Worm (Caenorhabditis elegans) whole organism, young adult: ENCODE results near the gene dtmk-1.

Experiments
- B0019.2 ChIP-seq: fragments of 200-800 bp; sonication (Bioruptor generic); conservative IDR thresholded peaks from 2 replicates; pipeline ENCODE4 v1.3.6; 2022; ENCODE audit warnings: missing genetic modification reagents, missing genetic modification characterization, missing compliant biosample characterization
- B0035.1 ChIP-seq: sonication (generic microtip); optimal IDR thresholded peaks from 2 replicates; lab custom pipeline; 2016; ENCODE audit warnings: missing genetic modification characterization, mild to moderate bottlenecking, missing compliant biosample characterization, missing genotype, missing genetic modification reagents
- B0336.3 ChIP-seq: fragments of 200-800 bp; sonication (Bioruptor generic); IDR thresholded peaks from 2 replicates; pipeline ENCODE4 v1.3.6; 2022; ENCODE audit warnings: missing genetic modification characterization, missing compliant biosample characterization
- D2030.7 ChIP-seq: fragments of 200-800 bp; sonication (Bioruptor generic); IDR thresholded peaks from 2 replicates; pipeline ENCODE4 v1.3.6; 2022; ENCODE audit warnings: missing genetic modification reagents, missing genetic modification characterization, missing compliant biosample characterization
- F10E7.11 ChIP-seq: sonication (generic microtip); optimal IDR thresholded peaks from 2 replicates; lab custom pipeline; 2017; ENCODE audit warnings: mild to moderate bottlenecking, missing genetic modification characterization, moderate library complexity, missing compliant biosample characterization
- F39B2.1 ChIP-seq: fragments of 200-800 bp; sonication (Bioruptor generic); IDR thresholded peaks from 2 replicates; pipeline ENCODE4 v1.3.6; 2022; ENCODE audit warnings: missing genetic modification reagents, missing genetic modification characterization, missing compliant biosample characterization
- F49E8.2 ChIP-seq: sonication (generic microtip); optimal IDR thresholded peaks from 3 replicates; lab custom pipeline; 2017; ENCODE audit warnings: missing genetic modification characterization, mild to moderate bottlenecking, missing compliant biosample characterization, antibody characterized with exemption, moderate library complexity; ENCODE audit not compliant: insufficient read depth
- F57C9.4 ChIP-seq: sonication (generic microtip); optimal IDR thresholded peaks from 2 replicates; lab custom pipeline; 2017; ENCODE audit warnings: mild to moderate bottlenecking, missing genetic modification characterization, missing compliant biosample characterization
- K11D2.4 ChIP-seq: fragments of 200-800 bp; sonication (Bioruptor generic); IDR thresholded peaks from 2 replicates; pipeline ENCODE4 v1.3.6; 2022; ENCODE audit warnings: missing genetic modification reagents, missing genetic modification characterization, missing compliant biosample characterization
- K12H6.12 ChIP-seq: fragments of 200-800 bp; sonication (Bioruptor generic); optimal IDR thresholded peaks from 2 replicates; lab custom pipeline; 2018; ENCODE audit warnings: mild to moderate bottlenecking, missing genetic modification characterization, missing compliant biosample characterization
- Y67H2A.10 ChIP-seq: fragments of 200-800 bp; sonication (Bioruptor generic); conservative IDR thresholded peaks from 2 replicates; pipeline ENCODE4 v1.3.6; 2022; ENCODE audit warnings: missing genetic modification reagents, missing genetic modification characterization, missing compliant biosample characterization
- ZK185.1 ChIP-seq: sonication (generic microtip); optimal IDR thresholded peaks from 2 replicates; lab custom pipeline; 2016; ENCODE audit warnings: mild to moderate bottlenecking, missing genetic modification characterization, missing compliant biosample characterization; ENCODE audit not compliant: poor library complexity, severe bottlenecking
- akir-1 ChIP-seq: fragments of 200-800 bp; sonication (Bioruptor generic); optimal IDR thresholded peaks from 2 replicates; lab custom pipeline; 2018; ENCODE audit warnings: mild to moderate bottlenecking, missing genetic modification characterization, moderate library complexity, missing compliant biosample characterization
- ama-1 ChIP-seq, 3 experiments: fragments of 150-350 bp in 1 of 3; sonication (generic microtip) in 2 of 3; optimal IDR thresholded peaks; 2 replicates each; lab custom pipeline; 2014 to 2018; ENCODE audit warnings: missing biosample characterization in 2 of 3, missing genetic modification characterization in 2 of 3, missing genetic modification reagents in 2 of 3
- attf-5 ChIP-seq: fragments of 200-800 bp; sonication (Bioruptor generic); optimal IDR thresholded peaks from 2 replicates; lab custom pipeline; 2018; ENCODE audit warnings: mild to moderate bottlenecking, missing genetic modification characterization, missing compliant biosample characterization
- attf-6 ChIP-seq: fragments of 200-800 bp; sonication (Bioruptor generic); IDR thresholded peaks from 2 replicates; pipeline ENCODE4 v1.3.6; 2022; ENCODE audit warnings: missing genetic modification reagents, missing genetic modification characterization, missing compliant biosample characterization
- bed-2 ChIP-seq: fragments of 200-800 bp; sonication (Bioruptor generic); IDR thresholded peaks from 2 replicates; pipeline ENCODE4 v1.3.6; 2022; ENCODE audit warnings: missing genetic modification reagents, missing genetic modification characterization, missing compliant biosample characterization
- ceh-27 ChIP-seq: fragments of 200-800 bp; sonication (Bioruptor generic); optimal IDR thresholded peaks from 2 replicates; lab custom pipeline; 2018; ENCODE audit warnings: mild to moderate bottlenecking, missing genetic modification characterization, moderate library complexity, missing compliant biosample characterization
- efl-1 ChIP-seq: fragments of 150-350 bp; optimal IDR thresholded peaks from 2 replicates; lab custom pipeline; 2014; ENCODE audit warnings: missing biosample characterization, missing genetic modification reagents, missing genetic modification characterization
- egl-44 ChIP-seq: fragments of 200-800 bp; sonication (Bioruptor generic); IDR thresholded peaks from 2 replicates; pipeline ENCODE4 v1.3.6; 2022; ENCODE audit warnings: missing genetic modification reagents, missing genetic modification characterization, missing compliant biosample characterization
- ets-4 ChIP-seq: fragments of 200-800 bp; sonication (Bioruptor generic); optimal IDR thresholded peaks from 2 replicates; lab custom pipeline; 2018; ENCODE audit warnings: mild to moderate bottlenecking, missing genetic modification characterization, missing compliant biosample characterization
- fkh-3 ChIP-seq: sonication (generic microtip); optimal IDR thresholded peaks from 2 replicates; lab custom pipeline; 2016; ENCODE audit warnings: mild to moderate bottlenecking, missing genetic modification characterization, missing compliant biosample characterization
- gei-17 ChIP-seq: fragments of 200-800 bp; sonication (Bioruptor generic); optimal IDR thresholded peaks from 2 replicates; lab custom pipeline; 2018; ENCODE audit warnings: mild to moderate bottlenecking, missing genetic modification characterization, missing compliant biosample characterization
- him-1 ChIP-seq: sonication (generic microtip); optimal IDR thresholded peaks from 2 replicates; lab custom pipeline; 2016; ENCODE audit warnings: missing genotype, missing genetic modification reagents, missing genetic modification characterization, missing compliant biosample characterization
- hmg-1.2 ChIP-seq: fragments of 200-800 bp; sonication (Bioruptor generic); IDR thresholded peaks from 2 replicates; pipeline ENCODE4 v1.3.6; 2022; ENCODE audit warnings: missing genetic modification reagents, missing genetic modification characterization, missing compliant biosample characterization
- hrde-1 ChIP-seq: sonication (generic microtip); optimal IDR thresholded peaks from 2 replicates; lab custom pipeline; 2016; ENCODE audit warnings: missing genetic modification characterization, mild to moderate bottlenecking, missing compliant biosample characterization, moderate library complexity, missing genotype, missing genetic modification reagents, borderline replicate concordance
- hsf-1 ChIP-seq: fragments of 200-800 bp; sonication (Bioruptor generic); IDR thresholded peaks from 2 replicates; pipeline ENCODE4 v1.3.6; 2022; ENCODE audit warnings: missing genetic modification reagents, missing genetic modification characterization, missing compliant biosample characterization
- let-526 ChIP-seq: fragments of 200-800 bp; sonication (Bioruptor generic); IDR thresholded peaks from 2 replicates; pipeline ENCODE4 v1.3.6; 2022; ENCODE audit warnings: missing genetic modification reagents, missing genetic modification characterization, missing compliant biosample characterization
- lin-54 ChIP-seq: fragments of 200-800 bp; sonication (Bioruptor generic); optimal IDR thresholded peaks from 2 replicates; lab custom pipeline; 2018; ENCODE audit warnings: mild to moderate bottlenecking, missing genetic modification characterization, missing compliant biosample characterization
- lir-1 ChIP-seq: fragments of 200-800 bp; sonication (Bioruptor generic); conservative IDR thresholded peaks from 2 replicates; pipeline ENCODE4 v1.3.6; 2022; ENCODE audit warnings: missing genetic modification reagents, missing genetic modification characterization, missing compliant biosample characterization
- lsl-1 ChIP-seq: fragments of 200-800 bp; sonication (Bioruptor generic); optimal IDR thresholded peaks from 2 replicates; lab custom pipeline; 2018; ENCODE audit warnings: mild to moderate bottlenecking, missing genetic modification characterization, moderate library complexity, missing compliant biosample characterization
- nfya-1 ChIP-seq: sonication (generic microtip); optimal IDR thresholded peaks from 2 replicates; lab custom pipeline; 2017; ENCODE audit warnings: antibody characterized with exemption, missing compliant biosample characterization, missing genetic modification characterization, borderline replicate concordance; ENCODE audit not compliant: insufficient read depth
- nfya-2 ChIP-seq: fragments of 200-800 bp; sonication (Bioruptor generic); IDR thresholded peaks from 2 replicates; pipeline ENCODE4 v1.3.6; 2022; ENCODE audit warnings: missing genetic modification reagents, missing genetic modification characterization, missing compliant biosample characterization
- pha-4 ChIP-seq: fragments of 150-350 bp; sonication (generic microtip); optimal IDR thresholded peaks from 2 replicates; lab custom pipeline; 2014; ENCODE audit warnings: missing biosample characterization, missing genetic modification reagents, missing genetic modification characterization
- rpc-1 ChIP-seq, 2 experiments: fragments of 150-350 bp in 1 of 2; sonication (generic microtip) in 1 of 2; optimal IDR thresholded peaks; 2 replicates each; lab custom pipeline; 2014 to 2018; ENCODE audit warnings: missing biosample characterization in 1 of 2, missing genetic modification characterization in 1 of 2, missing genetic modification reagents in 1 of 2, missing genotype in 1 of 2
- tbp1 ChIP-seq: fragments of 200-800 bp; sonication (Bioruptor generic); optimal IDR thresholded peaks from 2 replicates; lab custom pipeline; 2018; ENCODE audit warnings: mild to moderate bottlenecking, missing genetic modification characterization, missing compliant biosample characterization
- tlf-1 ChIP-seq: fragments of 200-800 bp; sonication (Bioruptor generic); optimal IDR thresholded peaks from 2 replicates; lab custom pipeline; 2018; ENCODE audit warnings: mild to moderate bottlenecking, missing genetic modification characterization, missing compliant biosample characterization
- unc-62 ChIP-seq: fragments of 150-350 bp; optimal IDR thresholded peaks from 2 replicates; lab custom pipeline; 2014; ENCODE audit warnings: missing biosample characterization, missing genetic modification reagents, missing genetic modification characterization
- ztf-22 ChIP-seq: fragments of 200-800 bp; sonication (Bioruptor generic); optimal IDR thresholded peaks from 2 replicates; lab custom pipeline; 2018; ENCODE audit warnings: mild to moderate bottlenecking, missing genetic modification characterization, moderate library complexity, missing compliant biosample characterization

dtmk-1 gene

DNA sequence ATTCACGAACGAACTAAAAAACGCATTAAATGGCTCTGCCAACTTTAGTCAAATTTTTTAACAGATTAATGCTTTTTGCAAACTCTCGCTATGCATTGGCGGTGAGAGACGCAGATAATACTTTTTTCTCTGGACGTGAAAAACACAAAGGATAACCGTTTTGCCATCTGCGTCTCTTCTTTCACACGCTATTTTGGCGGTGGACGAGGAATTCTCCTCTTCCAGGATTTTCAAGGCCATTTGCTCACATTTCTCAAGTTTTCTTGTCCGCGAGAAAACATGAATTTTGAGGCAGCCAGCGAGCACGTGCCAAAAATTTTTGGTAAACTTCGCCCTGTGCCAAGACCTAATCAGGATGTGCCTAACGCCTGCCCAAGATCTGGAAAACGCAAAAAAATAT lies 35.9 kb downstream of the dtmk-1 start (continued):
- TF ChIP-seq attf-5 (GFP tag; lab: Kevin White, UChicago) (peak; percentile 57), K11D2.4 (GFP tag; lab: Robert Waterston, UW) (0 out of 2 replicates have a peak, but pooled peaks have one; percentile 31), egl-44 (GFP tag; lab: Robert Waterston, UW) (no peak), lsl-1 (GFP tag; lab: Kevin White, UChicago) (no peak), gei-17 (GFP tag; lab: Kevin White, UChicago) (no peak), F57C9.4 (tag; lab: Kevin White, UChicago) (no peak), K12H6.12 (tag; lab: Kevin White, UChicago) (peak; percentile 12), B0019.2 (GFP tag; lab: Robert Waterston, UW) (no peak), nfya-2 (GFP tag; lab: Robert Waterston, UW) (no peak), hrde-1 (tag; lab: Kevin White, UChicago) (peak; percentile 7), let-526 (GFP tag; lab: Robert Waterston, UW) (no peak), B0336.3 (GFP tag; lab: Robert Waterston, UW) (no peak), unc-62 (GFP tag; lab: Kevin White, UChicago) (no peak), F10E7.11 (tag; lab: Kevin White, UChicago) (no peak), ceh-27 (GFP tag; lab: Kevin White, UChicago) (peak; percentile 60), F39B2.1 (no peak), ZK185.1 (no peak), him-1 (tag; lab: Kevin White, UChicago) (peak; percentile 45), rpc-1 (optimal IDR thresholded peaks at IDR 0.05; lab: Kevin White, UChicago) (no peak), rpc-1 (tag; optimal IDR thresholded peaks at IDR 0.05; lab: Kevin White, UChicago) (no peak), tlf-1 (GFP tag; lab: Kevin White, UChicago) (no peak), B0035.1 (no peak), nfya-1 (tag; lab: Kevin White, UChicago) (no peak)

DNA sequence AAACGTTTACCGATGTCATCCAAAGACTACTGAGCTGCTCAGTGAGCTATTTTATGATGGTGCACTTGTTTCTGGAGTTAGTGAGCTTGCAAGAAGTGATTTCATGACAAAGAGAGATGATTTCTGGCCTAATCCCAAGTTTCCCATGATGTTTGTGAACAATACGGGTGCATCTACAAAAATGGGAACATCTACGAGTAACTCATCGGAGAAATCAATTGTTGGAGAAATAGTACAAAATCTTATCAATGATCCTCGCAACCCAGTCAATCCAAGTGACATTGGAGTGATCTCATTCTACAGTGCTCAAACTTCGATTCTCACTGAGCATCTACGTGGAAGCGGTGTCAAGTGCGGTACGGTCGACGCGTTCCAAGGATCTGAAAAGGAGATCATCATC lies 38.4 kb downstream of the dtmk-1 start:
- no peak for TF ChIP-seq ama-1 (optimal IDR thresholded peaks at IDR 0.05; lab: Kevin White, UChicago)
- no peak for TF ChIP-seq ama-1 (GFP tag; optimal IDR thresholded peaks at IDR 0.05; lab: Kevin White, UChicago)
- no peak for TF ChIP-seq lin-54 (GFP tag; lab: Kevin White, UChicago)
- no peak for TF ChIP-seq ceh-27 (GFP tag; lab: Kevin White, UChicago)
- TF ChIP-seq D2030.7 (GFP tag; lab: Robert Waterston, UW), result no peak
- TF ChIP-seq fkh-3, result no peak
- TF ChIP-seq akir-1, result no peak
- no peak for TF ChIP-seq attf-6 (GFP tag; lab: Robert Waterston, UW)
- TF ChIP-seq bed-2, result no peak
- TF ChIP-seq Y67H2A.10 (GFP tag; lab: Robert Waterston, UW), result no peak
- TF ChIP-seq hsf-1, result no peak
- no peak for TF ChIP-seq hmg-1.2 (GFP tag; lab: Robert Waterston, UW)
- no peak for TF ChIP-seq ztf-22 (GFP tag; lab: Kevin White, UChicago)
- no peak for TF ChIP-seq hrde-1 (tag; lab: Kevin White, UChicago)
- no peak for TF ChIP-seq efl-1 (GFP tag; lab: Kevin White, UChicago)
- TF ChIP-seq F49E8.2 (tag; lab: Kevin White, UChicago), result no peak
- TF ChIP-seq tbp1 (GFP tag; lab: Kevin White, UChicago), result no peak
- no peak for TF ChIP-seq pha-4
- TF ChIP-seq ets-4 (GFP tag; lab: Kevin White, UChicago), result no peak
- no peak for TF ChIP-seq lir-1 (GFP tag; lab: Robert Waterston, UW)
